Worm (Caenorhabditis elegans) whole organism, young adult: ENCODE measurements around the gene lir-2.
A peak's percentile ranks its signal among the peaks of the same experiment; 100 is the strongest.

Experiments
- B0019.2 ChIP-seq: fragments of 200-800 bp; sonication (Bioruptor generic); conservative IDR thresholded peaks from 2 replicates; pipeline ENCODE4 v1.3.6; 2022; ENCODE audit warnings: missing genetic modification reagents, missing genetic modification characterization, missing compliant biosample characterization
- B0035.1 ChIP-seq: sonication (generic microtip); optimal IDR thresholded peaks from 2 replicates; lab custom pipeline; 2016; ENCODE audit warnings: missing genetic modification characterization, mild to moderate bottlenecking, missing compliant biosample characterization, missing genotype, missing genetic modification reagents
- C06A6.2 ChIP-seq: fragments of 200-800 bp; sonication (Bioruptor generic); conservative IDR thresholded peaks from 2 replicates; pipeline ENCODE4 v1.3.6; 2022; ENCODE audit warnings: missing genetic modification characterization, missing compliant biosample characterization
- C17E4.6 ChIP-seq: fragments of 200-800 bp; sonication (Bioruptor generic); IDR thresholded peaks from 2 replicates; pipeline ENCODE4 v1.3.6; 2022; ENCODE audit warnings: missing genetic modification reagents, missing genetic modification characterization, missing compliant biosample characterization
- F22D6.2 ChIP-seq: sonication (generic microtip); optimal IDR thresholded peaks from 2 replicates; lab custom pipeline; 2016; ENCODE audit warnings: mild to moderate bottlenecking, missing genetic modification characterization, missing compliant biosample characterization
- F23B12.7 ChIP-seq: sonication (generic microtip); optimal IDR thresholded peaks from 2 replicates; lab custom pipeline; 2017; ENCODE audit warnings: missing genetic modification characterization, mild to moderate bottlenecking, missing compliant biosample characterization, antibody characterized with exemption, moderate library complexity; ENCODE audit not compliant: insufficient read depth
- F37B4.10 ChIP-seq: fragments of 200-800 bp; sonication (Bioruptor generic); IDR thresholded peaks from 2 replicates; pipeline ENCODE4 v1.3.6; 2022; ENCODE audit warnings: missing genetic modification characterization, missing compliant biosample characterization
- F52B5.7 ChIP-seq: sonication (generic microtip); optimal IDR thresholded peaks from 2 replicates; lab custom pipeline; 2016; ENCODE audit warnings: mild to moderate bottlenecking, missing genetic modification characterization, missing compliant biosample characterization
- K11D2.4 ChIP-seq: fragments of 200-800 bp; sonication (Bioruptor generic); IDR thresholded peaks from 2 replicates; pipeline ENCODE4 v1.3.6; 2022; ENCODE audit warnings: missing genetic modification reagents, missing genetic modification characterization, missing compliant biosample characterization
- K12H6.12 ChIP-seq: fragments of 200-800 bp; sonication (Bioruptor generic); optimal IDR thresholded peaks from 2 replicates; lab custom pipeline; 2018; ENCODE audit warnings: mild to moderate bottlenecking, missing genetic modification characterization, missing compliant biosample characterization
- Y56A3A.18 ChIP-seq: fragments of 200-800 bp; sonication (Bioruptor generic); IDR thresholded peaks from 2 replicates; pipeline ENCODE4 v1.3.6; 2022; ENCODE audit warnings: missing genetic modification reagents, missing genetic modification characterization, missing compliant biosample characterization
- Y67H2A.10 ChIP-seq: fragments of 200-800 bp; sonication (Bioruptor generic); conservative IDR thresholded peaks from 2 replicates; pipeline ENCODE4 v1.3.6; 2022; ENCODE audit warnings: missing genetic modification reagents, missing genetic modification characterization, missing compliant biosample characterization
- Y79H2A.3 ChIP-seq: fragments of 200-800 bp; sonication (Bioruptor generic); conservative IDR thresholded peaks from 2 replicates; pipeline ENCODE4 v1.3.6; 2022; ENCODE audit warnings: missing genetic modification reagents, missing genetic modification characterization, missing compliant biosample characterization
- attf-3 ChIP-seq: fragments of 200-800 bp; sonication (Bioruptor generic); conservative IDR thresholded peaks from 2 replicates; pipeline ENCODE4 v1.3.6; 2022; ENCODE audit warnings: missing genetic modification reagents, missing genetic modification characterization, missing compliant biosample characterization
- attf-5 ChIP-seq: fragments of 200-800 bp; sonication (Bioruptor generic); optimal IDR thresholded peaks from 2 replicates; lab custom pipeline; 2018; ENCODE audit warnings: mild to moderate bottlenecking, missing genetic modification characterization, missing compliant biosample characterization
- bed-1 ChIP-seq: fragments of 200-800 bp; sonication (Bioruptor generic); IDR thresholded peaks from 2 replicates; pipeline ENCODE4 v1.3.6; 2022; ENCODE audit warnings: missing genetic modification reagents, missing genetic modification characterization, missing compliant biosample characterization
- ccch-3 ChIP-seq: fragments of 200-800 bp; sonication (Bioruptor generic); optimal IDR thresholded peaks from 2 replicates; lab custom pipeline; 2018; ENCODE audit warnings: mild to moderate bottlenecking, missing genetic modification characterization, missing compliant biosample characterization
- cebp-1 ChIP-seq, 2 experiments: fragments of 200-800 bp in 1 of 2; sonication (Bioruptor generic) in 1 of 2; sonication (generic microtip) in 1 of 2; IDR thresholded peaks in 1 of 2; optimal IDR thresholded peaks in 1 of 2; 2 replicates each; pipeline versions ENCODE4 v1.3.6 to Lab custom; 2017 to 2022; ENCODE audit warnings: missing compliant biosample characterization in 2 of 2, missing genetic modification characterization in 2 of 2, mild to moderate bottlenecking in 1 of 2, missing genetic modification reagents in 1 of 2, moderate library complexity in 1 of 2
- cebp-2 ChIP-seq: fragments of 200-800 bp; sonication (Bioruptor generic); IDR thresholded peaks from 2 replicates; pipeline ENCODE4 v1.3.6; 2022; ENCODE audit warnings: missing genetic modification characterization, missing compliant biosample characterization
- ceh-58 ChIP-seq: fragments of 200-800 bp; sonication (Bioruptor generic); IDR thresholded peaks from 2 replicates; pipeline ENCODE4 v1.3.6; 2022; ENCODE audit warnings: missing genetic modification characterization, missing compliant biosample characterization
- dpff-1 ChIP-seq: sonication (generic microtip); optimal IDR thresholded peaks from 2 replicates; lab custom pipeline; 2017; ENCODE audit warnings: mild to moderate bottlenecking, missing genetic modification characterization, missing compliant biosample characterization
- egl-18 ChIP-seq: fragments of 200-800 bp; sonication (Bioruptor generic); IDR thresholded peaks from 2 replicates; pipeline ENCODE4 v1.3.6; 2022; ENCODE audit warnings: missing genetic modification reagents, missing genetic modification characterization, missing compliant biosample characterization
- ets-4 ChIP-seq: fragments of 200-800 bp; sonication (Bioruptor generic); optimal IDR thresholded peaks from 2 replicates; lab custom pipeline; 2018; ENCODE audit warnings: mild to moderate bottlenecking, missing genetic modification characterization, missing compliant biosample characterization
- fkh-3 ChIP-seq: sonication (generic microtip); optimal IDR thresholded peaks from 2 replicates; lab custom pipeline; 2016; ENCODE audit warnings: mild to moderate bottlenecking, missing genetic modification characterization, missing compliant biosample characterization
- gei-17 ChIP-seq: fragments of 200-800 bp; sonication (Bioruptor generic); optimal IDR thresholded peaks from 2 replicates; lab custom pipeline; 2018; ENCODE audit warnings: mild to moderate bottlenecking, missing genetic modification characterization, missing compliant biosample characterization
- lin-35 ChIP-seq, 3 experiments: fragments of 150-350 bp in 2 of 3; sonication (generic microtip) in 1 of 3; optimal IDR thresholded peaks; 2 replicates each; lab custom pipeline; 2014 to 2018; ENCODE audit warnings: missing biosample characterization in 3 of 3, missing genetic modification characterization in 3 of 3, missing genetic modification reagents in 3 of 3
- lsy-27 ChIP-seq: sonication (generic microtip); optimal IDR thresholded peaks from 2 replicates; lab custom pipeline; 2017; ENCODE audit warnings: missing genetic modification characterization, mild to moderate bottlenecking, missing compliant biosample characterization, antibody characterized with exemption, missing genotype, borderline replicate concordance; ENCODE audit not compliant: insufficient read depth
- mcd-1 ChIP-seq: fragments of 200-800 bp; sonication (Bioruptor generic); IDR thresholded peaks from 2 replicates; pipeline ENCODE4 v1.3.6; 2022; ENCODE audit warnings: missing genetic modification reagents, missing genetic modification characterization, missing compliant biosample characterization
- mel-28 ChIP-seq: sonication (generic microtip); optimal IDR thresholded peaks from 2 replicates; lab custom pipeline; 2016; ENCODE audit warnings: borderline replicate concordance, mild to moderate bottlenecking, missing genetic modification characterization, missing compliant biosample characterization
- nfya-2 ChIP-seq: fragments of 200-800 bp; sonication (Bioruptor generic); IDR thresholded peaks from 2 replicates; pipeline ENCODE4 v1.3.6; 2022; ENCODE audit warnings: missing genetic modification reagents, missing genetic modification characterization, missing compliant biosample characterization
- nfyb-1 ChIP-seq: fragments of 200-800 bp; sonication (Bioruptor generic); IDR thresholded peaks from 2 replicates; pipeline ENCODE4 v1.3.6; 2022; ENCODE audit warnings: missing genetic modification reagents, missing genetic modification characterization, missing compliant biosample characterization
- nhr-27 ChIP-seq: fragments of 200-800 bp; sonication (Bioruptor generic); optimal IDR thresholded peaks from 2 replicates; lab custom pipeline; 2018; ENCODE audit warnings: mild to moderate bottlenecking, missing genetic modification characterization, moderate library complexity, missing compliant biosample characterization
- nhr-80 ChIP-seq: sonication (generic microtip); optimal IDR thresholded peaks from 2 replicates; lab custom pipeline; 2016; ENCODE audit warnings: missing genetic modification characterization, missing compliant biosample characterization
- rec-8 ChIP-seq, 2 experiments: sonication (generic microtip); optimal IDR thresholded peaks; 2 replicates each; lab custom pipeline; 2016; ENCODE audit warnings: mild to moderate bottlenecking in 2 of 2, missing genetic modification characterization in 2 of 2, missing genetic modification reagents in 2 of 2, missing genotype in 2 of 2, missing biosample characterization in 1 of 2, missing compliant biosample characterization in 1 of 2, moderate library complexity in 1 of 2
- snpc-1.3 ChIP-seq: sonication (generic microtip); optimal IDR thresholded peaks from 2 replicates; lab custom pipeline; 2017; ENCODE audit warnings: missing genetic modification characterization, mild to moderate bottlenecking, missing compliant biosample characterization, antibody characterized with exemption, moderate library complexity, missing genotype, missing genetic modification reagents; ENCODE audit not compliant: insufficient read depth
- snpc-4 ChIP-seq, 5 experiments: fragments of 150-350 bp in 1 of 5; sonication (generic microtip) in 4 of 5; optimal IDR thresholded peaks; 2 replicates each; lab custom pipeline; 2014 to 2018; ENCODE audit warnings: missing genetic modification characterization in 5 of 5, missing biosample characterization in 3 of 5, antibody characterized with exemption in 2 of 5, mild to moderate bottlenecking in 2 of 5, missing compliant biosample characterization in 2 of 5, missing genotype in 2 of 5, moderate library complexity in 2 of 5, missing genetic modification reagents in 1 of 5
- somi-1 ChIP-seq: fragments of 200-800 bp; sonication (Bioruptor generic); optimal IDR thresholded peaks from 2 replicates; lab custom pipeline; 2018; ENCODE audit warnings: mild to moderate bottlenecking, missing genetic modification characterization, missing compliant biosample characterization
- xnd-1 ChIP-seq: sonication (generic microtip); optimal IDR thresholded peaks from 2 replicates; lab custom pipeline; 2016; ENCODE audit warnings: missing genotype, missing genetic modification reagents, missing genetic modification characterization, missing compliant biosample characterization
- ztf-18 ChIP-seq: sonication (generic microtip); optimal IDR thresholded peaks from 2 replicates; lab custom pipeline; 2016; ENCODE audit warnings: missing genotype, mild to moderate bottlenecking, missing genetic modification characterization, missing compliant biosample characterization
- ztf-26 ChIP-seq: sonication (generic microtip); optimal IDR thresholded peaks from 2 replicates; lab custom pipeline; 2017; ENCODE audit warnings: missing genetic modification characterization, missing compliant biosample characterization

Gene lir-2

DNA sequence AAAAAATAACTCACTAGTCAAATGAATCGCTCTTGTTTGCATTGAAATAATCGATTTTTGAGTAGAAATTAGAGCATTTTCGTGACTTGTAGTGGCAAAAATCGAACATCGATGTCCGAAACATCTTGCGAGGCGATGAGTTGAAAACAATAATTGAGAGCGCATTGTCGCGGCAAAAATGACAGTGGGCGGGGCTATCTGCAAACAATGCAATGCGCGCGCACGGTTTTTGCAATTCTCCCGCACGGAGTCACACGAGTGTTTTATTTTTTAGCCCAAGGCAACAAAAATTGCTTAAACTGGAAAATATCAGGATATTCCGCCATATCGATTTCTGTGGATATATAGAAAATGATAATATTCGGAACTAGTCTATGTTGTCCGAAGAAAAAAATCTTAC lies 41.5 kb downstream of the lir-2 start, which contains the start of gene B0495.9 (continued):
- TF ChIP-seq ccch-3 (GFP tag; lab: Kevin White, UChicago) (no peak), somi-1 (no peak), K12H6.12 (peak; percentile 19), nfya-2 (no peak), bed-1 (GFP tag; lab: Robert Waterston, UW) (no peak), F37B4.10 (GFP tag; lab: Robert Waterston, UW) (no peak), cebp-1 (GFP tag; IDR thresholded peaks at IDR 0.05; lab: Robert Waterston, UW) (no peak), cebp-1 (tag; optimal IDR thresholded peaks at IDR 0.05; lab: Kevin White, UChicago) (peak; percentile 63), ztf-26 (tag; lab: Kevin White, UChicago) (no peak), F22D6.2 (tag; lab: Kevin White, UChicago) (no peak), mel-28 (no peak), nfyb-1 (GFP tag; lab: Robert Waterston, UW) (peak; percentile 44; the same call in 1 of the 2 replicates), snpc-4 (GFP tag; optimal IDR thresholded peaks at IDR 0.05; lab: Kevin White, UChicago) (peak; percentile 5), snpc-4 (tag; optimal IDR thresholded peaks at IDR 0.05; lab: Kevin White, UChicago) (no peak), nhr-27 (no peak), fkh-3 (no peak), B0019.2 (GFP tag; lab: Robert Waterston, UW) (no peak), dpff-1 (tag; lab: Kevin White, UChicago) (no peak), rec-8 (tag; optimal IDR thresholded peaks at IDR 0.05; lab: Kevin White, UChicago) (peak in 1 of 2 experiments; percentile 52), ets-4 (no peak), F52B5.7 (tag; lab: Kevin White, UChicago) (peak; percentile 19), Y67H2A.10 (no peak), C17E4.6 (GFP tag; lab: Robert Waterston, UW) (no peak), attf-5 (GFP tag; lab: Kevin White, UChicago) (peak; percentile 60), cebp-2 (GFP tag; lab: Robert Waterston, UW) (no peak), ceh-58 (GFP tag; lab: Robert Waterston, UW) (no peak), lsy-27 (tag; lab: Kevin White, UChicago) (no peak), Y56A3A.18 (GFP tag; lab: Robert Waterston, UW) (no peak), mcd-1 (GFP tag; lab: Robert Waterston, UW) (peak; percentile 63)

DNA sequence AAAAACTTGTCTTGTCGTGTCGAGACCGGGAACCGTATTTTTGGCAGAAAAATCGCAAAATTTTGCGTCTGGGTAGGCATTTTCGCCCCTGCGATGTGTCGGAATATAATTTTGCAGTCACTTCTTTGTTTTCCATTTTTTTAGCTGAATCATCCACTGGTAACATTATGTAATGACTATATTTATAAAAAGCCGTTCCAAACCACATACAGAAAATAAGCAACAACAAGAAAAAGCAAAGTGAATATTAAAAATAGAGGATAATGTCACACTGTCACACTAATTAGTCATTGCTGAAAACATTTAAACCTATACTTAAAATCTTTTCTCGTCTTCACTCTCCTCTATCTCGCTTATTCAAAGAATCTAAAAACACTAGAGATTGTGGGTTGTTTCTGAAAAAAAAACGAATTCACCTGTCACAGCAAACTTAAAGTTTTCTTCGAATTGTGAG lies 42.3 kb downstream of the lir-2 start, which contains the start of gene sre-1:
Gene sre-1, plus strand, starts transcription at position 404 of the 454 bp plus-strand sequence.
- TF ChIP-seq gei-17 (GFP tag; lab: Kevin White, UChicago) (no peak), Y56A3A.18 (GFP tag; lab: Robert Waterston, UW) (no peak), snpc-1.3 (tag; lab: Kevin White, UChicago) (no peak)

DNA sequence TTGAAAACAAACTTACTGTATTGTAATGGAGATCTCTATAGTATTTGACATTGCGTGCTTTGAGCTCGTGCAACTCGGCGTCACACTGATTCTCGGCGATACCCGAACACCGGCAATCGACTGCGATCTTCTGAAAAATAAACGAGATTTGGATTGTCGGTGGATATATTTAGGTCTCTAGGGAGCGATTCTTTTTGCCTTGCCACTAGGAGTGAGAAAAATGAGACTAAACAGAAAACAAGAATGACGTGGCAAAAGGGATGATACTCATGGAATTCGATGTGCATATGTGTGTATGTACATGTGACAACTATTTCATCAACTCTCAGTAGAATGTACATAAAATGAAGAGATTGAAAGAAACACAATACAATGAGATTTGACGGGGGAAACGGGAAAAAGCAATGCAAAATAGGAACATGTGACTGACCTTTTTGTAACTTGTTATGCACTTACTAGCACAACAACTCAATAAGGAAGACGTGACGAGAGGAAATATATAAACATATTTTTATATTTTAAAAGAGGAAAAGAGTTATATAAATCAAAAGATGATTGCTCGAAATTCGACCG lies 47.6 kb downstream of the lir-2 start:
- TF ChIP-seq ztf-18 (no peak), attf-3 (GFP tag; lab: Robert Waterston, UW) (no peak), xnd-1 (no peak), K11D2.4 (GFP tag; lab: Robert Waterston, UW) (no peak), cebp-1 (GFP tag; IDR thresholded peaks at IDR 0.05; lab: Robert Waterston, UW) (no peak), cebp-1 (tag; optimal IDR thresholded peaks at IDR 0.05; lab: Kevin White, UChicago) (peak; percentile 45), lin-35 (GFP tag; optimal IDR thresholded peaks at IDR 0.05; lab: Kevin White, UChicago) (peak in 1 of 3 experiments; percentile 26), F23B12.7 (tag; lab: Kevin White, UChicago) (no peak), egl-18 (no peak), C06A6.2 (GFP tag; lab: Robert Waterston, UW) (no peak), B0035.1 (tag; lab: Kevin White, UChicago) (no peak), Y79H2A.3 (GFP tag; lab: Robert Waterston, UW) (no peak), nhr-80 (tag; lab: Kevin White, UChicago) (no peak)
